Worm (Caenorhabditis elegans) whole organism, L1 larva: ENCODE data around the gene oig-3.

Source experiments
- ama-1 ChIP-seq: fragments of 150-350 bp; optimal IDR thresholded peaks from 2 replicates; lab custom pipeline; 2014
- efl-3 ChIP-seq: fragments of 200-800 bp; sonication (Bioruptor generic); optimal IDR thresholded peaks from 2 replicates; lab custom pipeline; 2018; ENCODE audit warnings: mild to moderate bottlenecking, missing genetic modification characterization, missing compliant biosample characterization
- jun-1 ChIP-seq: fragments of 150-350 bp; optimal IDR thresholded peaks from 2 replicates; lab custom pipeline; 2014; ENCODE audit warnings: missing biosample characterization, missing genetic modification reagents, missing genetic modification characterization
- nhr-11 ChIP-seq: fragments of 150-350 bp; optimal IDR thresholded peaks from 2 replicates; lab custom pipeline; 2014; ENCODE audit warnings: missing biosample characterization, missing genetic modification characterization

ce11 chrV:14725409-14725808, 4.0 kb upstream of the oig-3 start:
- TF ChIP-seq nhr-11 (tag; lab: Kevin White, UChicago) (no peak), ama-1 (lab: Kevin White, UChicago) (no peak), jun-1 (tag; lab: Kevin White, UChicago) (no peak), efl-3 (GFP tag; lab: Kevin White, UChicago) (no peak)
